Fruit fly (Drosophila melanogaster): ENCODE results near the gene Bre1.

dm6 chr3L:5796493-5796998, 2.6 kb upstream of the Bre1 start, which contains the start of gene Tektin-C:
- TF ChIP-seq pan (optimal IDR thresholded peaks at IDR 0.05) (no peak), pan (GFP tag; optimal IDR thresholded peaks at IDR 0.05 in 1 of 2, IDR thresholded peaks at IDR 0.05 in 1 of 2) (peak in 1 of 2 experiments; percentile 7), dan (GFP tag; IDR thresholded peaks at IDR 0.05) (no peak), MESR4 (GFP tag; optimal IDR thresholded peaks at IDR 0.05) (no peak), HmgZ (tag; optimal IDR thresholded peaks at IDR 0.05) (no peak), CG14050 (GFP tag; IDR thresholded peaks at IDR 0.05) (peak; percentile 10; the same call in 1 of the 3 replicates), tx (GFP tag; optimal IDR thresholded peaks at IDR 0.05) (no peak), CG12659 (GFP tag; optimal IDR thresholded peaks at IDR 0.05) (no peak), ato (GFP tag; IDR thresholded peaks at IDR 0.05; ENCODE audit: partially characterized antibody) (no peak), CG16815 (GFP tag; optimal IDR thresholded peaks at IDR 0.05) (no peak), Nf-YC (tag; optimal IDR thresholded peaks at IDR 0.05) (no peak), CG9727 (GFP tag; optimal IDR thresholded peaks at IDR 0.05) (no peak)

All from whole organism, embryonic.